Fruit fly (Drosophila melanogaster): ENCODE data around the gene CG6686.

- no peak for TF ChIP-seq Opbp (GFP tag; IDR thresholded peaks at IDR 0.05; ENCODE audit: partially characterized antibody)
- no peak for TF ChIP-seq crc (GFP tag; optimal IDR thresholded peaks at IDR 0.05)
- TF ChIP-seq pita (GFP tag; optimal IDR thresholded peaks at IDR 0.05): no peak
- no peak for TF ChIP-seq Fer2 (tag; optimal IDR thresholded peaks at IDR 0.05)
- no peak for TF ChIP-seq h (optimal IDR thresholded peaks at IDR 0.05)
- no peak for TF ChIP-seq az2 (GFP tag; optimal IDR thresholded peaks at IDR 0.05)
- TF ChIP-seq hbn (GFP tag; IDR thresholded peaks at IDR 0.05; ENCODE audit: partially characterized antibody): no peak
Observed at dm6 chr2L:12024104-12024503, 36.3 kb upstream of the CG6686 start.

Data from whole organism, embryonic.